Fruit fly (Drosophila melanogaster) whole organism, embryonic: ENCODE measurements around the gene TRAM.

Experiments used
- Atf-2 ChIP-seq: fragments of 200-800 bp; sonication (Bioruptor generic); optimal IDR thresholded peaks from 2 replicates; lab custom pipeline; 2016; ENCODE audit warnings: missing biosample characterization, missing genetic modification characterization
- CG10209 ChIP-seq: fragments of 200-800 bp; sonication (Bioruptor generic); optimal IDR thresholded peaks from 3 replicates; lab custom pipeline; 2017; ENCODE audit warnings: missing biosample characterization, mild to moderate bottlenecking, missing genetic modification characterization, missing genetic modification reagents
- CG11247 ChIP-seq: fragments of 200-800 bp; sonication (Bioruptor generic); IDR thresholded peaks from 2 replicates; pipeline ENCODE4 v1.3.6; 2022; ENCODE audit warnings: missing biosample characterization, missing genetic modification characterization
- CG11696 ChIP-seq: fragments of 200-800 bp; sonication (Bioruptor generic); IDR thresholded peaks from 2 replicates; pipeline ENCODE4 v1.3.6; 2022; ENCODE audit warnings: missing biosample characterization, missing genetic modification characterization
- CG12236 ChIP-seq: fragments of 200-800 bp; sonication (Bioruptor generic); optimal IDR thresholded peaks from 2 replicates; lab custom pipeline; 2016; ENCODE audit warnings: missing biosample characterization, missing genetic modification characterization
- CG12299 ChIP-seq: fragments of 200-800 bp; sonication (Bioruptor generic); optimal IDR thresholded peaks from 2 replicates; lab custom pipeline; 2018; ENCODE audit warnings: missing biosample characterization, mild to moderate bottlenecking, missing genetic modification characterization
- CG12942 ChIP-seq: fragments of 200-800 bp; sonication (Bioruptor generic); optimal IDR thresholded peaks from 3 replicates; lab custom pipeline; 2016; ENCODE audit warnings: missing biosample characterization, missing genetic modification characterization
- CG14965 ChIP-seq: fragments of 200-800 bp; sonication (Bioruptor generic); optimal IDR thresholded peaks from 2 replicates; lab custom pipeline; 2016; ENCODE audit warnings: missing biosample characterization, missing genetic modification characterization, borderline replicate concordance
- CG15514 ChIP-seq: fragments of 200-800 bp; sonication (Bioruptor generic); optimal IDR thresholded peaks from 3 replicates; lab custom pipeline; 2017; ENCODE audit warnings: missing biosample characterization, missing genetic modification characterization, mild to moderate bottlenecking, moderate library complexity, missing genetic modification reagents
- CG1792 ChIP-seq: fragments of 200-800 bp; sonication (Bioruptor generic); optimal IDR thresholded peaks from 2 replicates; lab custom pipeline; 2016; ENCODE audit warnings: missing biosample characterization, missing genetic modification characterization
- CG31224 ChIP-seq: fragments of 200-800 bp; sonication (Bioruptor generic); IDR thresholded peaks from 2 replicates; pipeline ENCODE4 v1.3.6; 2022; ENCODE audit warnings: missing biosample characterization, missing genetic modification characterization
- CG34376 ChIP-seq: fragments of 200-800 bp; sonication (Bioruptor generic); optimal IDR thresholded peaks from 2 replicates; lab custom pipeline; 2018; ENCODE audit warnings: missing biosample characterization, mild to moderate bottlenecking, missing genetic modification characterization
- Deaf1 ChIP-seq: fragments of 200-800 bp; optimal IDR thresholded peaks from 3 replicates; lab custom pipeline; 2019; ENCODE audit warnings: missing biosample characterization, mild to moderate bottlenecking, missing genetic modification characterization, moderate library complexity
- Doc2 ChIP-seq: fragments of 200-800 bp; sonication (Bioruptor generic); IDR thresholded peaks from 2 replicates; pipeline ENCODE4 v1.3.6; 2022; ENCODE audit warnings: missing biosample characterization, missing genetic modification characterization
- Ets97D ChIP-seq: fragments of 200-800 bp; sonication (Bioruptor generic); optimal IDR thresholded peaks from 3 replicates; lab custom pipeline; 2016; ENCODE audit warnings: missing biosample characterization, missing genetic modification characterization
- Gsc ChIP-seq: fragments of 200-800 bp; sonication (Bioruptor generic); IDR thresholded peaks from 2 replicates; pipeline ENCODE4 v1.3.6; 2022; ENCODE audit warnings: missing biosample characterization, missing genetic modification characterization
- Mad ChIP-seq: fragments of 200-800 bp; sonication (Bioruptor generic); optimal IDR thresholded peaks from 2 replicates; lab custom pipeline; 2016; ENCODE audit warnings: missing biosample characterization, missing genetic modification characterization
- Side ChIP-seq: fragments of 200-800 bp; sonication (Bioruptor generic); optimal IDR thresholded peaks from 2 replicates; lab custom pipeline; 2016; ENCODE audit warnings: missing biosample characterization, missing genetic modification characterization
- Taf1 ChIP-seq: fragments of 200-800 bp; sonication (Bioruptor generic); IDR thresholded peaks from 2 replicates; pipeline ENCODE4 v1.3.6; 2022; ENCODE audit warnings: missing biosample characterization, missing genetic modification characterization
- ap ChIP-seq: fragments of 200-800 bp; sonication (Bioruptor generic); IDR thresholded peaks from 2 replicates; pipeline ENCODE4 v1.3.6; 2022; ENCODE audit warnings: missing biosample characterization, missing genetic modification characterization
- chif ChIP-seq, 2 experiments: fragments of 200-800 bp; sonication (Bioruptor generic); optimal IDR thresholded peaks; 3 replicates each; lab custom pipeline; 2016; ENCODE audit warnings: missing biosample characterization in 2 of 2, missing genetic modification characterization in 2 of 2
- gem ChIP-seq: fragments of 200-800 bp; sonication (Bioruptor generic); optimal IDR thresholded peaks from 2 replicates; lab custom pipeline; 2019; ENCODE audit warnings: missing biosample characterization, mild to moderate bottlenecking, missing genetic modification characterization, moderate library complexity
- gro ChIP-seq: fragments of 200-800 bp; sonication (Bioruptor generic); optimal IDR thresholded peaks from 2 replicates; lab custom pipeline; 2016; ENCODE audit warnings: missing biosample characterization, missing genetic modification characterization
- jing ChIP-seq: fragments of 200-800 bp; sonication (Bioruptor generic); optimal IDR thresholded peaks from 2 replicates; lab custom pipeline; 2018; ENCODE audit warnings: missing biosample characterization, mild to moderate bottlenecking, missing genetic modification characterization
- jumu ChIP-seq: fragments of 200-800 bp; sonication (Bioruptor generic); optimal IDR thresholded peaks from 3 replicates; lab custom pipeline; 2016; ENCODE audit warnings: missing biosample characterization, missing genetic modification characterization
- mam ChIP-seq: fragments of 200-800 bp; sonication (Bioruptor generic); optimal IDR thresholded peaks from 3 replicates; lab custom pipeline; 2016; ENCODE audit warnings: missing biosample characterization, missing genetic modification characterization
- vvl ChIP-seq: fragments of 200-800 bp; sonication (Bioruptor generic); IDR thresholded peaks from 2 replicates; pipeline ENCODE4 v1.3.6; 2022; ENCODE audit warnings: missing biosample characterization, missing genetic modification characterization
- z ChIP-seq: fragments of 200-800 bp; sonication (Bioruptor generic); IDR thresholded peaks from 3 replicates; pipeline ENCODE4 v1.3.6; 2022; ENCODE audit warnings: missing biosample characterization, missing genetic modification characterization
- zen2 ChIP-seq: fragments of 200-800 bp; sonication (Bioruptor generic); IDR thresholded peaks from 3 replicates; pipeline ENCODE4 v1.3.6; 2022; ENCODE audit warnings: missing biosample characterization, missing genetic modification characterization; ENCODE audit not compliant: partially characterized antibody

The TRAM gene

dm6 chrX:966818-967217 lies 31.8 kb downstream of the TRAM start (continued):
- peak; percentile 23 for TF ChIP-seq CG10209 (GFP tag; lab: Kevin White, UChicago)
- TF ChIP-seq CG15514 = peak; percentile 35
- no peak for TF ChIP-seq Side (GFP tag; lab: Kevin White, UChicago)
- no peak for TF ChIP-seq jumu (GFP tag; lab: Kevin White, UChicago)
- TF ChIP-seq Doc2 = no peak
- TF ChIP-seq Atf-2 (GFP tag; lab: Kevin White, UChicago) = no peak
- TF ChIP-seq Gsc (GFP tag; lab: Robert Waterston, UW) = no peak
- TF ChIP-seq CG31224 (GFP tag; lab: Robert Waterston, UW) = no peak
- peak; percentile 30 for TF ChIP-seq mam (GFP tag; lab: Kevin White, UChicago)
- 0 out of 2 replicates have a peak, but pooled peaks have one; percentile 20 for TF ChIP-seq CG11247
- TF ChIP-seq ap (GFP tag; lab: Robert Waterston, UW) = no peak
- no peak for TF ChIP-seq Mad (GFP tag; lab: Kevin White, UChicago)
- no peak for TF ChIP-seq gro (GFP tag; lab: Kevin White, UChicago)
- no peak for TF ChIP-seq CG14965
- TF ChIP-seq chif (GFP tag; optimal IDR thresholded peaks at IDR 0.05; lab: Kevin White, UChicago) = no peak
- no peak for TF ChIP-seq Taf1
- TF ChIP-seq gem = peak; percentile 54
- no peak for TF ChIP-seq Ets97D (GFP tag; lab: Kevin White, UChicago)
- TF ChIP-seq, all 482 proteins: peak for 115

- TF ChIP-seq Deaf1 (tag; lab: Kevin White, UChicago) (peak; percentile 87), CG11247 (no peak), CG12942 (GFP tag; lab: Kevin White, UChicago) (no peak), z (GFP tag; lab: Robert Waterston, UW) (peak; percentile 80), CG34376 (no peak), zen2 (GFP tag; lab: Robert Waterston, UW) (no peak), CG12299 (no peak), jing (GFP tag; lab: Kevin White, UChicago) (no peak), CG12236 (GFP tag; lab: Kevin White, UChicago) (no peak), CG1792 (no peak), vvl (GFP tag; lab: Robert Waterston, UW) (no peak), CG11696 (GFP tag; lab: Robert Waterston, UW) (no peak)
Measured at dm6 chrX:985911-986310, 50.9 kb downstream of the TRAM start.
